Fruit fly (Drosophila melanogaster) whole organism, embryonic: ENCODE results near the gene Taf8.
A peak's percentile ranks its signal among the peaks of the same experiment; 100 is the strongest.

Experiments
- ATbp ChIP-seq: fragments of 200-800 bp; sonication (Bioruptor generic); optimal IDR thresholded peaks from 2 replicates; lab custom pipeline; 2017; ENCODE audit warnings: missing biosample characterization, mild to moderate bottlenecking, missing genetic modification characterization, missing genetic modification reagents
- B-H1 ChIP-seq: fragments of 200-800 bp; sonication (Bioruptor generic); IDR thresholded peaks from 3 replicates; pipeline ENCODE4 v1.3.6; 2022; ENCODE audit warnings: missing biosample characterization, missing genetic modification characterization
- B-H2 ChIP-seq: fragments of 200-800 bp; sonication (Bioruptor generic); optimal IDR thresholded peaks from 2 replicates; lab custom pipeline; 2018; ENCODE audit warnings: missing biosample characterization, mild to moderate bottlenecking, missing genetic modification characterization
- BEAF-32 ChIP-seq: fragments of 200-800 bp; sonication (Bioruptor generic); optimal IDR thresholded peaks from 3 replicates; lab custom pipeline; 2017; ENCODE audit warnings: missing biosample characterization, missing genetic modification characterization, mild to moderate bottlenecking, moderate library complexity, missing genetic modification reagents
- BtbVII ChIP-seq: fragments of 200-800 bp; sonication (Bioruptor generic); optimal IDR thresholded peaks from 3 replicates; lab custom pipeline; 2017; ENCODE audit warnings: missing biosample characterization, mild to moderate bottlenecking, missing genetic modification characterization
- CG10321 ChIP-seq: fragments of 200-800 bp; sonication (Bioruptor generic); IDR thresholded peaks from 2 replicates; pipeline ENCODE4 v1.3.6; 2022; ENCODE audit warnings: missing biosample characterization, missing genetic modification characterization
- CG11695 ChIP-seq: fragments of 200-800 bp; sonication (Bioruptor generic); IDR thresholded peaks from 3 replicates; pipeline ENCODE4 v1.3.6; 2022; ENCODE audit warnings: missing biosample characterization, missing genetic modification characterization
- CG12659 ChIP-seq: fragments of 200-800 bp; sonication (Bioruptor generic); optimal IDR thresholded peaks from 3 replicates; lab custom pipeline; 2017; ENCODE audit warnings: mild to moderate bottlenecking, missing biosample characterization, missing genetic modification reagents, missing genetic modification characterization
- CG13894 ChIP-seq: fragments of 200-800 bp; sonication (Bioruptor generic); optimal IDR thresholded peaks from 3 replicates; lab custom pipeline; 2018; ENCODE audit warnings: missing biosample characterization, mild to moderate bottlenecking, missing genetic modification characterization, moderate library complexity
- CG1529 ChIP-seq: fragments of 200-800 bp; sonication (Bioruptor generic); optimal IDR thresholded peaks from 3 replicates; lab custom pipeline; 2018; ENCODE audit warnings: missing biosample characterization, missing genetic modification characterization
- CG15479 ChIP-seq: fragments of 200-800 bp; sonication (Bioruptor generic); optimal IDR thresholded peaks from 3 replicates; lab custom pipeline; 2019; ENCODE audit warnings: missing biosample characterization, mild to moderate bottlenecking, missing genetic modification characterization, moderate library complexity
- CG17829 ChIP-seq: fragments of 200-800 bp; optimal IDR thresholded peaks from 2 replicates; lab custom pipeline; 2019; ENCODE audit warnings: missing biosample characterization, mild to moderate bottlenecking, missing genetic modification characterization, moderate library complexity
- CG1792 ChIP-seq: fragments of 200-800 bp; sonication (Bioruptor generic); optimal IDR thresholded peaks from 2 replicates; lab custom pipeline; 2016; ENCODE audit warnings: missing biosample characterization, missing genetic modification characterization
- CG6654 ChIP-seq: fragments of 200-800 bp; sonication (Bioruptor generic); optimal IDR thresholded peaks from 2 replicates; lab custom pipeline; 2017; ENCODE audit warnings: missing biosample characterization, mild to moderate bottlenecking, missing genetic modification characterization
- CG8359 ChIP-seq: fragments of 200-800 bp; sonication (Bioruptor generic); optimal IDR thresholded peaks from 2 replicates; lab custom pipeline; 2017; ENCODE audit warnings: missing biosample characterization, mild to moderate bottlenecking, missing genetic modification characterization, borderline replicate concordance
- CG9876 ChIP-seq: fragments of 200-800 bp; sonication (Bioruptor generic); optimal IDR thresholded peaks from 2 replicates; lab custom pipeline; 2016; ENCODE audit warnings: missing biosample characterization, missing genetic modification characterization
- Dip3 ChIP-seq: fragments of 200-800 bp; sonication (Bioruptor generic); optimal IDR thresholded peaks from 3 replicates; lab custom pipeline; 2016; ENCODE audit warnings: missing biosample characterization, missing genetic modification characterization
- Ets65A ChIP-seq: fragments of 200-800 bp; sonication (Bioruptor generic); peaks from one replicate; lab custom pipeline; 2016; ENCODE audit warnings: missing biosample characterization, missing genetic modification characterization
- Hand ChIP-seq: fragments of 200-800 bp; sonication (Bioruptor generic); optimal IDR thresholded peaks from 2 replicates; lab custom pipeline; 2017; ENCODE audit warnings: mild to moderate bottlenecking, missing biosample characterization, missing genetic modification reagents, missing genetic modification characterization
- Hey ChIP-seq: fragments of 200-800 bp; sonication (Bioruptor generic); optimal IDR thresholded peaks from 3 replicates; lab custom pipeline; 2018; ENCODE audit warnings: missing biosample characterization, mild to moderate bottlenecking, missing genetic modification characterization
- Jarid2 ChIP-seq: fragments of 200-800 bp; sonication (Bioruptor generic); optimal IDR thresholded peaks from 3 replicates; lab custom pipeline; 2017; ENCODE audit warnings: mild to moderate bottlenecking, missing biosample characterization, missing genetic modification reagents, missing genetic modification characterization
- MBD-R2 ChIP-seq: fragments of 200-800 bp; sonication (Bioruptor generic); IDR thresholded peaks from 2 replicates; pipeline ENCODE4 v1.3.6; 2022; ENCODE audit warnings: missing biosample characterization, missing genetic modification characterization
- NC2β ChIP-seq: fragments of 200-800 bp; sonication (Bioruptor generic); optimal IDR thresholded peaks from 2 replicates; lab custom pipeline; 2016; ENCODE audit warnings: missing biosample characterization, missing genetic modification characterization
- NK7.1 ChIP-seq: fragments of 200-800 bp; sonication (Bioruptor generic); optimal IDR thresholded peaks from 3 replicates; lab custom pipeline; 2016; ENCODE audit warnings: missing biosample characterization, missing genetic modification characterization
- Nf-YC ChIP-seq: fragments of 200-800 bp; optimal IDR thresholded peaks from 3 replicates; lab custom pipeline; 2019; ENCODE audit warnings: missing biosample characterization, mild to moderate bottlenecking, missing genetic modification characterization, moderate library complexity
- NfI ChIP-seq: fragments of 200-800 bp; sonication (Bioruptor generic); optimal IDR thresholded peaks from 3 replicates; lab custom pipeline; 2018; ENCODE audit warnings: missing biosample characterization, mild to moderate bottlenecking, missing genetic modification characterization, moderate library complexity
- Oli ChIP-seq: fragments of 200-800 bp; sonication (Bioruptor generic); optimal IDR thresholded peaks from 2 replicates; lab custom pipeline; 2018; ENCODE audit warnings: missing biosample characterization, mild to moderate bottlenecking, missing genetic modification characterization, moderate library complexity
- PHDP ChIP-seq: fragments of 200-800 bp; sonication (Bioruptor generic); optimal IDR thresholded peaks from 3 replicates; lab custom pipeline; 2018; ENCODE audit warnings: missing biosample characterization, mild to moderate bottlenecking, missing genetic modification characterization, moderate library complexity
- Sox100B ChIP-seq: fragments of 200-800 bp; sonication (Bioruptor generic); optimal IDR thresholded peaks from 3 replicates; lab custom pipeline; 2018; ENCODE audit warnings: missing biosample characterization, mild to moderate bottlenecking, missing genetic modification characterization
- Stat92E ChIP-seq, 3 experiments: fragments of >200 bp in 2 of 3; fragments of 200-800 bp in 1 of 3; sonication (Bioruptor generic) in 1 of 3; optimal IDR thresholded peaks; 2 replicates each; lab custom pipeline; 2017 to 2019; ENCODE audit warnings: missing biosample characterization in 3 of 3, missing genetic modification characterization in 3 of 3, mild to moderate bottlenecking in 1 of 3, moderate library complexity in 1 of 3
- Usf ChIP-seq: fragments of 200-800 bp; sonication (Bioruptor generic); optimal IDR thresholded peaks from 2 replicates; lab custom pipeline; 2017; ENCODE audit warnings: missing genotype, missing biosample characterization, missing genetic modification characterization
- abd-A ChIP-seq: fragments of 200-800 bp; sonication (Bioruptor generic); optimal IDR thresholded peaks from 3 replicates; lab custom pipeline; 2019; ENCODE audit warnings: missing biosample characterization, mild to moderate bottlenecking, missing genetic modification characterization, moderate library complexity
- az2 ChIP-seq: fragments of 200-800 bp; sonication (Bioruptor generic); optimal IDR thresholded peaks from 3 replicates; lab custom pipeline; 2016; ENCODE audit warnings: missing biosample characterization, missing genetic modification characterization
- bbx ChIP-seq: fragments of 200-800 bp; sonication (Bioruptor generic); IDR thresholded peaks from 2 replicates; pipeline ENCODE4 v1.3.6; 2022; ENCODE audit warnings: missing biosample characterization, missing genetic modification characterization; ENCODE audit not compliant: partially characterized antibody
- cg ChIP-seq: fragments of 200-800 bp; sonication (Bioruptor generic); optimal IDR thresholded peaks from 3 replicates; lab custom pipeline; 2019; ENCODE audit warnings: missing biosample characterization, mild to moderate bottlenecking, missing genetic modification characterization, moderate library complexity
- danr ChIP-seq: fragments of 200-800 bp; sonication (Bioruptor generic); IDR thresholded peaks from 2 replicates; pipeline ENCODE4 v1.3.6; 2022; ENCODE audit warnings: missing biosample characterization, missing genetic modification characterization
- dmrt11E ChIP-seq: fragments of 200-800 bp; sonication (Bioruptor generic); optimal IDR thresholded peaks from 3 replicates; lab custom pipeline; 2018; ENCODE audit warnings: missing biosample characterization, mild to moderate bottlenecking, missing genetic modification characterization, moderate library complexity
- ewg ChIP-seq: fragments of 200-800 bp; sonication (Bioruptor generic); optimal IDR thresholded peaks from 3 replicates; lab custom pipeline; 2017; ENCODE audit warnings: mild to moderate bottlenecking, missing biosample characterization, missing genetic modification reagents, missing genetic modification characterization
- fd3F ChIP-seq: fragments of 200-800 bp; sonication (Bioruptor generic); optimal IDR thresholded peaks from 2 replicates; lab custom pipeline; 2018; ENCODE audit warnings: missing biosample characterization, mild to moderate bottlenecking, missing genetic modification characterization, moderate library complexity
- gfzf ChIP-seq: fragments of 200-800 bp; sonication (Bioruptor generic); optimal IDR thresholded peaks from 2 replicates; lab custom pipeline; 2016; ENCODE audit warnings: missing biosample characterization, mild to moderate bottlenecking, missing genetic modification characterization, moderate library complexity
- gt ChIP-seq: fragments of 200-800 bp; sonication (Bioruptor generic); IDR thresholded peaks from 2 replicates; pipeline ENCODE4 v1.3.6; 2022; ENCODE audit warnings: missing biosample characterization, missing genetic modification characterization
- inv ChIP-seq: fragments of 200-800 bp; sonication (Bioruptor generic); IDR thresholded peaks from 2 replicates; pipeline ENCODE4 v1.3.6; 2022; ENCODE audit warnings: missing biosample characterization, missing genetic modification characterization; ENCODE audit not compliant: partially characterized antibody
- kni ChIP-seq: fragments of 200-800 bp; sonication (Bioruptor generic); optimal IDR thresholded peaks from 3 replicates; lab custom pipeline; 2017; ENCODE audit warnings: mild to moderate bottlenecking, missing biosample characterization, missing genetic modification reagents, missing genetic modification characterization
- nerfin-1 ChIP-seq: fragments of 200-800 bp; sonication (Bioruptor generic); optimal IDR thresholded peaks from 3 replicates; lab custom pipeline; 2019; ENCODE audit warnings: missing biosample characterization, mild to moderate bottlenecking, missing genetic modification characterization, moderate library complexity
- peb ChIP-seq: fragments of 200-800 bp; sonication (Bioruptor generic); IDR thresholded peaks from 2 replicates; pipeline ENCODE4 v1.3.6; 2022; ENCODE audit warnings: missing biosample characterization, missing genetic modification characterization
- pho ChIP-seq: fragments of 200-800 bp; sonication (Bioruptor generic); optimal IDR thresholded peaks from 2 replicates; lab custom pipeline; 2016; ENCODE audit warnings: missing biosample characterization, missing genetic modification characterization
- pita ChIP-seq: fragments of 200-800 bp; sonication (Bioruptor generic); optimal IDR thresholded peaks from 2 replicates; lab custom pipeline; 2017; ENCODE audit warnings: missing biosample characterization, mild to moderate bottlenecking, missing genetic modification characterization
- toy ChIP-seq: fragments of 200-800 bp; sonication (Bioruptor generic); IDR thresholded peaks from 2 replicates; pipeline ENCODE4 v1.3.6; 2022; ENCODE audit warnings: missing biosample characterization, missing genetic modification characterization
- trh ChIP-seq: fragments of 200-800 bp; sonication (Bioruptor generic); optimal IDR thresholded peaks from 2 replicates; lab custom pipeline; 2016; ENCODE audit warnings: missing biosample characterization, missing genetic modification characterization
- zfh1 ChIP-seq: fragments of 200-800 bp; sonication (Bioruptor generic); IDR thresholded peaks from 3 replicates; pipeline ENCODE4 v1.3.6; 2022; ENCODE audit warnings: missing biosample characterization, missing genetic modification characterization

The Taf8 gene

DNA sequence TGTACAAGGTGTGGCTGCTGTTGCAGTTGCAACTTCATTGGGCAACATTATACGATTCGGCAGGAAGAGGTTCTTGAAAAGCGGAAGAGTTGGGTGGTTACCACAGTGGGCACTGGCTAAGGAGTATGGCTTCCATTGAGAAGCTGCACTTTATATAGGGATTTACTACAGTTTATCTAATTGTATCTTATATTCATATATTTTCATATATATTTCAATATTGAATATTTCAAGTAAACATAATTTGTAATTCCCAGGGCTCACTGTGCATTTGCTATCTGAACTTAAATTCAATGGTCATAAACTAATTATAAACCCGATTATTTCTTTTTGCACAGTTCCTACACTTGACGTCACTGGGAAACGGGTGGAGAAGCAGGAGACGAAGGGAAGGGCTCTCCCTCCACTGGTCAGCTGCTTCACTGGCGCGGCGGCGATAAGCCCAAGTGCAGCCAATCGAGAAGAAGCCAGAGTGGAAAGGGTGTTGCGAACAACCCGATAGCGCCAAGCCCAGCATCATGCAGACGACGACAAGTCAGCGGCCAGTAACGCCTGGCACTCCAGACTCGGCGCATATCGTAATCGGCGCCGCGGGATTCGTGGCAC is 6.9 kb upstream of the Taf8 start (continued):
- TF ChIP-seq trh (GFP tag; lab: Kevin White, UChicago) (no peak), BEAF-32 (GFP tag; lab: Kevin White, UChicago) (no peak), abd-A (tag; lab: Kevin White, UChicago) (no peak), Dip3 (GFP tag; lab: Kevin White, UChicago) (no peak), gt (GFP tag; lab: Robert Waterston, UW) (no peak), nerfin-1 (no peak), az2 (no peak), fd3F (GFP tag; lab: Kevin White, UChicago) (peak; percentile 47), CG11695 (GFP tag; lab: Robert Waterston, UW) (no peak), NK7.1 (GFP tag; lab: Kevin White, UChicago) (no peak), CG15479 (GFP tag; lab: Kevin White, UChicago) (no peak), Stat92E (GFP tag; optimal IDR thresholded peaks at IDR 0.05; lab: Kevin White, UChicago) (no peak), Hand (GFP tag; lab: Kevin White, UChicago) (no peak), B-H2 (GFP tag; lab: Kevin White, UChicago) (no peak), pho (no peak), Sox100B (peak; percentile 6), CG13894 (peak; percentile 25), PHDP (tag; lab: Kevin White, UChicago) (peak; percentile 53), zfh1 (no peak), MBD-R2 (GFP tag; lab: Robert Waterston, UW) (peak; percentile 45; the same call in 1 of the 2 replicates), kni (GFP tag; lab: Kevin White, UChicago) (no peak), Usf (no peak), CG8359 (GFP tag; lab: Kevin White, UChicago) (no peak), inv (GFP tag; lab: Robert Waterston, UW) (no peak), Hey (tag; lab: Kevin White, UChicago) (no peak), BtbVII (GFP tag; lab: Kevin White, UChicago) (peak; percentile 16), CG17829 (no peak), dmrt11E (tag; lab: Kevin White, UChicago) (peak; percentile 16), CG1529 (no peak), peb (no peak), ewg (GFP tag; lab: Kevin White, UChicago) (no peak), Ets65A (GFP tag; lab: Kevin White, UChicago) (no peak), toy (GFP tag; lab: Robert Waterston, UW) (no peak), Nf-YC (tag; lab: Kevin White, UChicago) (no peak), NC2β (GFP tag; lab: Kevin White, UChicago) (no peak), CG12659 (peak; percentile 43), cg (GFP tag; lab: Kevin White, UChicago) (no peak), CG1792 (no peak), CG9876 (GFP tag; lab: Kevin White, UChicago) (no peak), bbx (GFP tag; lab: Robert Waterston, UW) (no peak), ATbp (GFP tag; lab: Kevin White, UChicago) (no peak), CG6654 (GFP tag; lab: Kevin White, UChicago) (no peak), pita (GFP tag; lab: Kevin White, UChicago) (no peak), Oli (tag; lab: Kevin White, UChicago) (peak; percentile 48), danr (GFP tag; lab: Robert Waterston, UW) (no peak), gfzf (no peak), CG10321 (no peak), B-H1 (GFP tag; lab: Robert Waterston, UW) (no peak), NfI (peak; percentile 35), Jarid2 (GFP tag; lab: Kevin White, UChicago) (no peak)
